Fruit fly (Drosophila melanogaster) whole organism, prepupa: ENCODE results near the gene CG32264.

Experiments
- CG15336 ChIP-seq: fragments of 200-800 bp; sonication (Bioruptor generic); IDR thresholded peaks from 2 replicates; pipeline ENCODE4 v1.3.6; 2022; ENCODE audit warnings: missing biosample characterization, missing genetic modification characterization
- esn ChIP-seq: fragments of 200-800 bp; sonication (Bioruptor generic); optimal IDR thresholded peaks from 2 replicates; lab custom pipeline; 2016; ENCODE audit warnings: missing biosample characterization, mild to moderate bottlenecking, missing genetic modification characterization, moderate library complexity

dm6 chr3L:3705936-3706335 lies 100.3 kb downstream of the CG32264 start:
- TF ChIP-seq esn (no peak), CG15336 (peak; percentile 40)
